Fruit fly (Drosophila melanogaster): ENCODE results near the gene Neos.

The Neos gene

dm6 chr3L:7249167-7249566, 7.7 kb downstream of the Neos start, which contains the start of gene Cdc27 (continued):
- TF ChIP-seq ind (GFP tag; optimal IDR thresholded peaks at IDR 0.05) (peak; percentile 14), NC2β (GFP tag; optimal IDR thresholded peaks at IDR 0.05) (peak; percentile 61), CG3847 (GFP tag; IDR thresholded peaks at IDR 0.05) (peak; percentile 66), bab2 (GFP tag; optimal IDR thresholded peaks at IDR 0.05) (no peak), CG42726 (GFP tag; IDR thresholded peaks at IDR 0.05; ENCODE audit: partially characterized antibody) (peak; percentile 69; the same call in 1 of the 2 replicates), CG11695 (GFP tag; IDR thresholded peaks at IDR 0.05) (peak; percentile 30; the same call in 1 of the 3 replicates), crp (GFP tag; optimal IDR thresholded peaks at IDR 0.05) (peak in 1 of 2 experiments; percentile 4), tin (GFP tag; optimal IDR thresholded peaks at IDR 0.05) (peak; percentile 49), seq (GFP tag; IDR thresholded peaks at IDR 0.05) (no peak), chn (GFP tag; optimal IDR thresholded peaks at IDR 0.05) (peak; percentile 29), CG12659 (GFP tag; optimal IDR thresholded peaks at IDR 0.05) (peak; percentile 83), CG1602 (GFP tag; optimal IDR thresholded peaks at IDR 0.05) (peak; percentile 1), CG18764 (GFP tag; optimal IDR thresholded peaks at IDR 0.05) (peak; percentile 5), Awh (GFP tag; IDR thresholded peaks at IDR 0.05) (no peak), Drgx (GFP tag; IDR thresholded peaks at IDR 0.05) (peak; percentile 28; the same call in 1 of the 2 replicates), CG1647 (GFP tag; optimal IDR thresholded peaks at IDR 0.05) (no peak), az2 (GFP tag; optimal IDR thresholded peaks at IDR 0.05) (peak; percentile 8), CG34224 (GFP tag; IDR thresholded peaks at IDR 0.05; ENCODE audit: partially characterized antibody) (peak; percentile 77), CG13624 (GFP tag; optimal IDR thresholded peaks at IDR 0.05) (no peak), Nf-YC (tag; optimal IDR thresholded peaks at IDR 0.05) (peak; percentile 38), CG14710 (tag; optimal IDR thresholded peaks at IDR 0.05) (peak; percentile 50), Mad (GFP tag; optimal IDR thresholded peaks at IDR 0.05) (peak; percentile 16), lmd (GFP tag; IDR thresholded peaks at IDR 0.05) (peak; percentile 29; the same call in 1 of the 2 replicates), bbx (GFP tag; IDR thresholded peaks at IDR 0.05; ENCODE audit: partially characterized antibody) (peak; percentile 78), dysf (GFP tag; IDR thresholded peaks at IDR 0.05) (peak; percentile 51; the same call in 2 of the 3 replicates), CG2116 (GFP tag; optimal IDR thresholded peaks at IDR 0.05) (peak; percentile 72), ERR (GFP tag; optimal IDR thresholded peaks at IDR 0.05) (no peak), Oaz (GFP tag; IDR thresholded peaks at IDR 0.05) (no peak), MBD-R2 (GFP tag; IDR thresholded peaks at IDR 0.05) (peak; percentile 74), NfI (GFP tag; optimal IDR thresholded peaks at IDR 0.05) (peak; percentile 53), CG15073 (GFP tag; optimal IDR thresholded peaks at IDR 0.05) (no peak), CG7963 (GFP tag; IDR thresholded peaks at IDR 0.05; ENCODE audit: partially characterized antibody) (peak; percentile 65), Rx (GFP tag; IDR thresholded peaks at IDR 0.05) (no peak), knrl (GFP tag; IDR thresholded peaks at IDR 0.05; ENCODE audit: partially characterized antibody) (peak; percentile 78), Doc3 (GFP tag; IDR thresholded peaks at IDR 0.05; ENCODE audit: partially characterized antibody) (peak; percentile 63; the same call in 2 of the 3 replicates), al (GFP tag; IDR thresholded peaks at IDR 0.05) (peak; percentile 20; the same call in 1 of the 2 replicates), CG18476 (GFP tag; optimal IDR thresholded peaks at IDR 0.05) (peak; percentile 21), CG1024 (GFP tag; IDR thresholded peaks at IDR 0.05) (peak; percentile 91), CG9876 (GFP tag; optimal IDR thresholded peaks at IDR 0.05) (no peak), Gug (GFP tag; IDR thresholded peaks at IDR 0.05) (no peak), CG10654 (GFP tag; optimal IDR thresholded peaks at IDR 0.05) (peak; percentile 28), CG12391 (tag; optimal IDR thresholded peaks at IDR 0.05) (peak; percentile 63), sug (tag; optimal IDR thresholded peaks at IDR 0.05) (peak; percentile 53), disco-r (GFP tag; optimal IDR thresholded peaks at IDR 0.05) (no peak), CG32772 (GFP tag; IDR thresholded peaks at IDR 0.05) (no peak), HHEX (GFP tag; optimal IDR thresholded peaks at IDR 0.05) (no peak), Abd-B (GFP tag; optimal IDR thresholded peaks at IDR 0.05) (peak; percentile 67), Sox102F (GFP tag; optimal IDR thresholded peaks at IDR 0.05) (peak; percentile 28), CG8924 (tag; optimal IDR thresholded peaks at IDR 0.05) (peak; percentile 57), D19A (tag; optimal IDR thresholded peaks at IDR 0.05) (peak; percentile 19), Kr (GFP tag; optimal IDR thresholded peaks at IDR 0.05) (no peak)

Data from whole organism, embryonic.